Fruit fly (Drosophila melanogaster) whole organism: Measurements from ENCODE around the gene mRpS34.

ENCODE experiments used
- CG8478 ChIP-seq: fragments of >200 bp; optimal IDR thresholded peaks from 2 replicates; lab custom pipeline; 2018; ENCODE audit warnings: inconsistent platforms
- Dll ChIP-seq: fragments of >200 bp; optimal IDR thresholded peaks from 2 replicates; lab custom pipeline; 2017
- psq ChIP-seq: fragments of >200 bp; optimal IDR thresholded peaks from 2 replicates; lab custom pipeline; 2017
- usp ChIP-seq: fragments of >200 bp; optimal IDR thresholded peaks from 2 replicates; lab custom pipeline; 2017; ENCODE audit warnings: missing biosample characterization, missing genetic modification characterization, mixed read lengths

dm6 chr3L:16317724-16318123 is 30.1 kb upstream of the mRpS34 start, which contains the start of gene Nplp3:
- TF ChIP-seq CG8478, result no peak
- TF ChIP-seq usp (GFP tag; lab: Kevin White, UChicago), result no peak
- no peak for TF ChIP-seq psq
- TF ChIP-seq Dll (lab: Kevin White, UChicago), result no peak
